Worm (Caenorhabditis elegans): ENCODE results near the gene ikke-1.
A peak's percentile ranks its signal among the peaks of the same experiment; 100 is the strongest.

Gene ikke-1

ce11 chrIII:9023601-9024000 lies 26.9 kb downstream of the ikke-1 start:
- TF ChIP-seq unc-62 (GFP tag; optimal IDR thresholded peaks at IDR 0.05 in 1 of 2) (peak in 1 of 2 experiments; percentile 92), unc-62 (tag; optimal IDR thresholded peaks at IDR 0.05) (no peak), nhr-41 (GFP tag; IDR thresholded peaks at IDR 0.05) (no peak)

- TF ChIP-seq T20F7.1 (GFP tag; optimal IDR thresholded peaks at IDR 0.05) (no peak), set-16 (GFP tag; IDR thresholded peaks at IDR 0.05) (no peak)
Measured at ce11 chrIII:9022535-9022934, 28.0 kb downstream of the ikke-1 start, which contains the start of gene F59B2.14. F59B2.14 (minus strand) TSS chrIII:9022635.

- TF ChIP-seq dve-1 (tag; optimal IDR thresholded peaks at IDR 0.05; ENCODE audit: insufficient read depth), result no peak
- TF ChIP-seq unc-62 (GFP tag; optimal IDR thresholded peaks at IDR 0.05 in 1 of 2), result peak in 1 of 2 experiments; percentile 90
- TF ChIP-seq unc-62 (tag; optimal IDR thresholded peaks at IDR 0.05), result no peak
- TF ChIP-seq D1046.2 (GFP tag; IDR thresholded peaks at IDR 0.05), result no peak
Measured at ce11 chrIII:9017181-9017651, 33.3 kb downstream of the ikke-1 start, which contains the start of gene F59B2.12. F59B2.12 (plus strand) TSS chrIII:9017601.

ce11 chrIII:9012309-9012708 lies 38.2 kb downstream of the ikke-1 start, which contains the start of gene F59B2.9:
F59B2.9 (minus strand) TSS chrIII:9012409.
- TF ChIP-seq daf-16 (GFP tag; optimal IDR thresholded peaks at IDR 0.05), result no peak
- no peak for TF ChIP-seq daf-16 (tag; optimal IDR thresholded peaks at IDR 0.05)
- no peak for TF ChIP-seq F26F4.8 (GFP tag; conservative IDR thresholded peaks at IDR 0.05)
- TF ChIP-seq ama-1 (optimal IDR thresholded peaks at IDR 0.05), result no peak
- no peak for TF ChIP-seq duxl-1 (tag; optimal IDR thresholded peaks at IDR 0.05; ENCODE audit: poor library complexity)
- no peak for TF ChIP-seq lin-1 (GFP tag; IDR thresholded peaks at IDR 0.05)
- no peak for TF ChIP-seq mxl-2 (GFP tag; conservative IDR thresholded peaks at IDR 0.05)

- TF ChIP-seq lin-1 (GFP tag; IDR thresholded peaks at IDR 0.05), result no peak
- no peak for TF ChIP-seq madf-9 (GFP tag; conservative IDR thresholded peaks at IDR 0.05)
- TF ChIP-seq mes-2 (tag; optimal IDR thresholded peaks at IDR 0.05; ENCODE audit: poor library complexity, severe bottlenecking), result peak; percentile 29
- no peak for TF ChIP-seq nhr-6 (tag; optimal IDR thresholded peaks at IDR 0.05)
- no peak for TF ChIP-seq dpl-1 (GFP tag; optimal IDR thresholded peaks at IDR 0.05)
- TF ChIP-seq aha-1 (tag), result peak; percentile 6
- TF ChIP-seq ZK337.2 (GFP tag; IDR thresholded peaks at IDR 0.05), result no peak
- TF ChIP-seq ztf-7 (tag; optimal IDR thresholded peaks at IDR 0.05), result no peak
- no peak for TF ChIP-seq rbr-2 (tag; optimal IDR thresholded peaks at IDR 0.05)
- no peak for TF ChIP-seq daf-19 (GFP tag; conservative IDR thresholded peaks at IDR 0.05)
Measured at ce11 chrIII:9010047-9010446, 40.5 kb downstream of the ikke-1 start, which contains the start of gene F59B2.8. F59B2.8 (minus strand) TSS chrIII:9010197.

- TF ChIP-seq saeg-2 (GFP tag; IDR thresholded peaks at IDR 0.05) (no peak), D1046.2 (GFP tag; IDR thresholded peaks at IDR 0.05) (no peak), madf-9 (GFP tag; conservative IDR thresholded peaks at IDR 0.05) (peak; percentile 63; the same call in 1 of the 2 replicates), dve-1 (tag; optimal IDR thresholded peaks at IDR 0.05; ENCODE audit: insufficient read depth) (peak; percentile 48), pqm-1 (tag; optimal IDR thresholded peaks at IDR 0.05) (peak; percentile 17), rbr-2 (tag; optimal IDR thresholded peaks at IDR 0.05) (peak; percentile 4), daf-16 (GFP tag; optimal IDR thresholded peaks at IDR 0.05) (no peak), daf-16 (tag; optimal IDR thresholded peaks at IDR 0.05) (peak; percentile 79), hlh-30 (tag; optimal IDR thresholded peaks at IDR 0.05; ENCODE audit: insufficient read depth) (peak; percentile 39), mep-1 (tag; optimal IDR thresholded peaks at IDR 0.05) (peak; percentile 20), mxl-3 (GFP tag; optimal IDR thresholded peaks at IDR 0.05) (peak; percentile 27), lin-29 (GFP tag; IDR thresholded peaks at IDR 0.05) (no peak), dmd-8 (GFP tag; IDR thresholded peaks at IDR 0.05) (no peak), F37D6.2 (tag; optimal IDR thresholded peaks at IDR 0.05) (no peak), ztf-7 (tag; optimal IDR thresholded peaks at IDR 0.05) (no peak), mdl-1 (tag; optimal IDR thresholded peaks at IDR 0.05) (peak in 1 of 2 experiments; percentile 12), pha-4 (GFP tag; IDR thresholded peaks at IDR 0.05) (no peak), pha-4 (tag; optimal IDR thresholded peaks at IDR 0.05) (peak; percentile 6), Y75B8A.6 (GFP tag; IDR thresholded peaks at IDR 0.05) (no peak), nhr-28 (tag; optimal IDR thresholded peaks at IDR 0.05) (peak; percentile 60), mes-2 (tag; optimal IDR thresholded peaks at IDR 0.05; ENCODE audit: poor library complexity, severe bottlenecking) (peak; percentile 51), ztf-11 (tag; optimal IDR thresholded peaks at IDR 0.05) (no peak), ces-1 (GFP tag; optimal IDR thresholded peaks at IDR 0.05) (no peak), aha-1 (tag) (peak; percentile 71), ZK546.5 (tag; optimal IDR thresholded peaks at IDR 0.05) (no peak), F10B5.3 (tag; optimal IDR thresholded peaks at IDR 0.05) (no peak)
Measured at ce11 chrIII:9007183-9007582, 43.3 kb downstream of the ikke-1 start.

Measured in whole organism, L4 larva.